Fruit fly (Drosophila melanogaster) whole organism, embryonic: ENCODE data around the gene Sfp93F.
A peak's percentile ranks its signal among the peaks of the same experiment; 100 is the strongest.

Experiments
- Adf1 ChIP-seq: fragments of 200-800 bp; sonication (Bioruptor generic); IDR thresholded peaks from 2 replicates; pipeline ENCODE4 v1.3.6; 2022; ENCODE audit warnings: missing biosample characterization, missing genetic modification characterization
- CG10543 ChIP-seq: fragments of 200-800 bp; sonication (Bioruptor generic); optimal IDR thresholded peaks from 3 replicates; lab custom pipeline; 2017; ENCODE audit warnings: missing biosample characterization, mild to moderate bottlenecking, missing genetic modification characterization, moderate library complexity
- CG11456 ChIP-seq: fragments of 200-800 bp; sonication (Bioruptor generic); IDR thresholded peaks from 3 replicates; pipeline ENCODE4 v1.3.6; 2022; ENCODE audit warnings: missing biosample characterization, missing genetic modification characterization
- CG13123 ChIP-seq: fragments of 200-800 bp; sonication (Bioruptor generic); optimal IDR thresholded peaks from 2 replicates; lab custom pipeline; 2016; ENCODE audit warnings: missing biosample characterization, missing genetic modification characterization
- CG13894 ChIP-seq: fragments of 200-800 bp; sonication (Bioruptor generic); optimal IDR thresholded peaks from 3 replicates; lab custom pipeline; 2018; ENCODE audit warnings: missing biosample characterization, mild to moderate bottlenecking, missing genetic modification characterization, moderate library complexity
- CG14860 ChIP-seq: fragments of 200-800 bp; sonication (Bioruptor generic); IDR thresholded peaks from 3 replicates; pipeline ENCODE4 v1.3.6; 2022; ENCODE audit warnings: missing biosample characterization, missing genetic modification characterization; ENCODE audit not compliant: partially characterized antibody
- CG1792 ChIP-seq: fragments of 200-800 bp; sonication (Bioruptor generic); optimal IDR thresholded peaks from 2 replicates; lab custom pipeline; 2016; ENCODE audit warnings: missing biosample characterization, missing genetic modification characterization
- CG18619 ChIP-seq: fragments of 200-800 bp; sonication (Bioruptor generic); optimal IDR thresholded peaks from 3 replicates; lab custom pipeline; 2017; ENCODE audit warnings: missing biosample characterization, mild to moderate bottlenecking, missing genetic modification characterization
- CG32767 ChIP-seq: fragments of 200-800 bp; sonication (Bioruptor generic); IDR thresholded peaks from 2 replicates; pipeline ENCODE4 v1.3.6; 2022; ENCODE audit warnings: missing biosample characterization, missing genetic modification characterization
- CG42726 ChIP-seq: fragments of 200-800 bp; sonication (Bioruptor generic); IDR thresholded peaks from 2 replicates; pipeline ENCODE4 v1.3.6; 2022; ENCODE audit warnings: missing biosample characterization, missing genetic modification characterization; ENCODE audit not compliant: partially characterized antibody
- CG43689 ChIP-seq: fragments of 200-800 bp; sonication (Bioruptor generic); IDR thresholded peaks from 2 replicates; pipeline ENCODE4 v1.3.6; 2022; ENCODE audit warnings: missing biosample characterization, missing genetic modification characterization
- CG4617 ChIP-seq: fragments of 200-800 bp; sonication (Bioruptor generic); optimal IDR thresholded peaks from 3 replicates; lab custom pipeline; 2016; ENCODE audit warnings: missing biosample characterization, missing genetic modification characterization, borderline replicate concordance
- CG6175 ChIP-seq: fragments of 200-800 bp; sonication (Bioruptor generic); IDR thresholded peaks from 3 replicates; pipeline ENCODE4 v1.3.6; 2022; ENCODE audit warnings: missing biosample characterization, missing genetic modification characterization
- CG7745 ChIP-seq: fragments of 200-800 bp; sonication (Bioruptor generic); optimal IDR thresholded peaks from 2 replicates; lab custom pipeline; 2018; ENCODE audit warnings: missing biosample characterization, mild to moderate bottlenecking, missing genetic modification characterization, moderate library complexity
- CG7928 ChIP-seq: fragments of 200-800 bp; sonication (Bioruptor generic); optimal IDR thresholded peaks from 2 replicates; lab custom pipeline; 2017; ENCODE audit warnings: missing biosample characterization, mild to moderate bottlenecking, missing genetic modification characterization
- CG8281 ChIP-seq: fragments of 200-800 bp; sonication (Bioruptor generic); optimal IDR thresholded peaks from 2 replicates; lab custom pipeline; 2018; ENCODE audit warnings: missing biosample characterization, mild to moderate bottlenecking, missing genetic modification characterization, moderate library complexity
- CG8290 ChIP-seq, 3 experiments: fragments of 200-800 bp; sonication (Bioruptor generic); optimal IDR thresholded peaks; 2 replicates each; lab custom pipeline; 2016 to 2019; ENCODE audit warnings: missing biosample characterization in 3 of 3, missing genetic modification characterization in 3 of 3, mild to moderate bottlenecking in 2 of 3, moderate library complexity in 1 of 3
- CG9817 ChIP-seq: fragments of 200-800 bp; sonication (Bioruptor generic); optimal IDR thresholded peaks from 2 replicates; lab custom pipeline; 2018; ENCODE audit warnings: missing biosample characterization, mild to moderate bottlenecking, missing genetic modification characterization, moderate library complexity
- CTCF ChIP-seq: fragments of 200-800 bp; sonication (Bioruptor generic); optimal IDR thresholded peaks from 2 replicates; lab custom pipeline; 2017; ENCODE audit warnings: missing biosample characterization, mild to moderate bottlenecking, missing genetic modification characterization, moderate library complexity
- CkIIα-i1 ChIP-seq: fragments of 200-800 bp; sonication (Bioruptor generic); IDR thresholded peaks from 2 replicates; pipeline ENCODE4 v1.3.6; 2022; ENCODE audit warnings: missing biosample characterization, missing genetic modification characterization
- E2f2 ChIP-seq: fragments of 200-800 bp; sonication (Bioruptor generic); IDR thresholded peaks from 2 replicates; pipeline ENCODE4 v1.3.6; 2022; ENCODE audit warnings: missing biosample characterization, missing genetic modification characterization
- Ets65A ChIP-seq: fragments of 200-800 bp; sonication (Bioruptor generic); peaks from one replicate; lab custom pipeline; 2016; ENCODE audit warnings: missing biosample characterization, missing genetic modification characterization
- Mes4 ChIP-seq: fragments of 200-800 bp; sonication (Bioruptor generic); optimal IDR thresholded peaks from 2 replicates; lab custom pipeline; 2016; ENCODE audit warnings: missing biosample characterization, missing genetic modification characterization
- NC2β ChIP-seq: fragments of 200-800 bp; sonication (Bioruptor generic); optimal IDR thresholded peaks from 2 replicates; lab custom pipeline; 2016; ENCODE audit warnings: missing biosample characterization, missing genetic modification characterization
- Sox102F ChIP-seq: fragments of 200-800 bp; sonication (Bioruptor generic); optimal IDR thresholded peaks from 2 replicates; lab custom pipeline; 2018; ENCODE audit warnings: missing biosample characterization, mild to moderate bottlenecking, missing genetic modification characterization, moderate library complexity
- Stat92E ChIP-seq, 3 experiments: fragments of >200 bp in 2 of 3; fragments of 200-800 bp in 1 of 3; sonication (Bioruptor generic) in 1 of 3; optimal IDR thresholded peaks; 2 replicates each; lab custom pipeline; 2017 to 2019; ENCODE audit warnings: missing biosample characterization in 3 of 3, missing genetic modification characterization in 3 of 3, mild to moderate bottlenecking in 1 of 3, moderate library complexity in 1 of 3
- Usf ChIP-seq: fragments of 200-800 bp; sonication (Bioruptor generic); optimal IDR thresholded peaks from 2 replicates; lab custom pipeline; 2017; ENCODE audit warnings: missing genotype, missing biosample characterization, missing genetic modification characterization
- YL-1 ChIP-seq: fragments of 200-800 bp; sonication (Bioruptor generic); optimal IDR thresholded peaks from 3 replicates; lab custom pipeline; 2017; ENCODE audit warnings: missing biosample characterization, mild to moderate bottlenecking, missing genetic modification characterization
- al ChIP-seq: fragments of 200-800 bp; sonication (Bioruptor generic); IDR thresholded peaks from 2 replicates; pipeline ENCODE4 v1.3.6; 2022; ENCODE audit warnings: missing biosample characterization, missing genetic modification characterization
- aop ChIP-seq: fragments of 200-800 bp; sonication (Bioruptor generic); IDR thresholded peaks from 2 replicates; pipeline ENCODE4 v1.3.6; 2022; ENCODE audit warnings: missing biosample characterization, missing genetic modification characterization
- az2 ChIP-seq: fragments of 200-800 bp; sonication (Bioruptor generic); optimal IDR thresholded peaks from 3 replicates; lab custom pipeline; 2016; ENCODE audit warnings: missing biosample characterization, missing genetic modification characterization
- caup ChIP-seq: fragments of 200-800 bp; sonication (Bioruptor generic); optimal IDR thresholded peaks from 3 replicates; lab custom pipeline; 2017; ENCODE audit warnings: missing biosample characterization, mild to moderate bottlenecking, missing genetic modification characterization, moderate library complexity; ENCODE audit not compliant: severe bottlenecking
- crp ChIP-seq, 2 experiments: fragments of 200-800 bp; sonication (Bioruptor generic); optimal IDR thresholded peaks; 2 replicates in 1 of 2; 3 replicates in 1 of 2; lab custom pipeline; 2017; ENCODE audit warnings: missing biosample characterization in 2 of 2, missing genetic modification characterization in 2 of 2, mild to moderate bottlenecking in 1 of 2, moderate library complexity in 1 of 2
- dimm ChIP-seq: fragments of 200-800 bp; sonication (Bioruptor generic); IDR thresholded peaks from 2 replicates; pipeline ENCODE4 v1.3.6; 2022; ENCODE audit warnings: missing biosample characterization, missing genetic modification characterization
- dm ChIP-seq: fragments of 200-800 bp; sonication (Bioruptor generic); optimal IDR thresholded peaks from 3 replicates; lab custom pipeline; 2016; ENCODE audit warnings: missing biosample characterization, missing genetic modification characterization
- en ChIP-seq: fragments of 200-800 bp; sonication (Bioruptor generic); optimal IDR thresholded peaks from 2 replicates; lab custom pipeline; 2016; ENCODE audit warnings: missing biosample characterization, missing genetic modification characterization
- fd102C ChIP-seq: fragments of 200-800 bp; sonication (Bioruptor generic); optimal IDR thresholded peaks from 2 replicates; lab custom pipeline; 2018; ENCODE audit warnings: missing biosample characterization, mild to moderate bottlenecking, missing genetic modification characterization, moderate library complexity
- grau ChIP-seq: fragments of 200-800 bp; optimal IDR thresholded peaks from 3 replicates; lab custom pipeline; 2019; ENCODE audit warnings: missing biosample characterization, mild to moderate bottlenecking, missing genetic modification characterization, moderate library complexity
- gsb ChIP-seq: fragments of 200-800 bp; sonication (Bioruptor generic); IDR thresholded peaks from 2 replicates; pipeline ENCODE4 v1.3.6; 2022; ENCODE audit warnings: missing biosample characterization, missing genetic modification characterization
- gt ChIP-seq: fragments of 200-800 bp; sonication (Bioruptor generic); IDR thresholded peaks from 2 replicates; pipeline ENCODE4 v1.3.6; 2022; ENCODE audit warnings: missing biosample characterization, missing genetic modification characterization
- inv ChIP-seq: fragments of 200-800 bp; sonication (Bioruptor generic); IDR thresholded peaks from 2 replicates; pipeline ENCODE4 v1.3.6; 2022; ENCODE audit warnings: missing biosample characterization, missing genetic modification characterization; ENCODE audit not compliant: partially characterized antibody
- nau ChIP-seq: fragments of 200-800 bp; sonication (Bioruptor generic); optimal IDR thresholded peaks from 3 replicates; lab custom pipeline; 2017; ENCODE audit warnings: missing biosample characterization, mild to moderate bottlenecking, missing genetic modification characterization, missing genetic modification reagents
- nerfin-2 ChIP-seq: fragments of 200-800 bp; sonication (Bioruptor generic); IDR thresholded peaks from 2 replicates; pipeline ENCODE4 v1.3.6; 2022; ENCODE audit warnings: missing biosample characterization, missing genetic modification characterization; ENCODE audit not compliant: partially characterized antibody
- pfk ChIP-seq: fragments of 200-800 bp; sonication (Bioruptor generic); optimal IDR thresholded peaks from 2 replicates; lab custom pipeline; 2018; ENCODE audit warnings: missing biosample characterization, mild to moderate bottlenecking, missing genetic modification characterization, moderate library complexity
- ro ChIP-seq: fragments of 200-800 bp; sonication (Bioruptor generic); IDR thresholded peaks from 2 replicates; pipeline ENCODE4 v1.3.6; 2022; ENCODE audit warnings: missing biosample characterization, missing genetic modification characterization
- sc ChIP-seq, 3 experiments: fragments of >200 bp in 2 of 3; fragments of 200-800 bp in 1 of 3; sonication (Bioruptor generic) in 1 of 3; optimal IDR thresholded peaks; 2 replicates in 2 of 3; 3 replicates in 1 of 3; lab custom pipeline; 2017; ENCODE audit warnings: mild to moderate bottlenecking in 1 of 3, missing biosample characterization in 1 of 3, missing genetic modification characterization in 1 of 3, missing genetic modification reagents in 1 of 3
- seq ChIP-seq: fragments of 200-800 bp; sonication (Bioruptor generic); IDR thresholded peaks from 2 replicates; pipeline ENCODE4 v1.3.6; 2022; ENCODE audit warnings: missing biosample characterization, missing genetic modification characterization
- slou ChIP-seq: fragments of 200-800 bp; sonication (Bioruptor generic); optimal IDR thresholded peaks from 3 replicates; lab custom pipeline; 2016; ENCODE audit warnings: missing biosample characterization, missing genetic modification characterization
- sna ChIP-seq: fragments of 200-800 bp; sonication (Bioruptor generic); IDR thresholded peaks from 2 replicates; pipeline ENCODE4 v1.3.6; 2022; ENCODE audit warnings: missing biosample characterization, missing genetic modification characterization; ENCODE audit not compliant: partially characterized antibody
- trh ChIP-seq: fragments of 200-800 bp; sonication (Bioruptor generic); optimal IDR thresholded peaks from 2 replicates; lab custom pipeline; 2016; ENCODE audit warnings: missing biosample characterization, missing genetic modification characterization
- yki ChIP-seq: fragments of >200 bp; optimal IDR thresholded peaks from 3 replicates; lab custom pipeline; 2018

Gene Sfp93F

DNA sequence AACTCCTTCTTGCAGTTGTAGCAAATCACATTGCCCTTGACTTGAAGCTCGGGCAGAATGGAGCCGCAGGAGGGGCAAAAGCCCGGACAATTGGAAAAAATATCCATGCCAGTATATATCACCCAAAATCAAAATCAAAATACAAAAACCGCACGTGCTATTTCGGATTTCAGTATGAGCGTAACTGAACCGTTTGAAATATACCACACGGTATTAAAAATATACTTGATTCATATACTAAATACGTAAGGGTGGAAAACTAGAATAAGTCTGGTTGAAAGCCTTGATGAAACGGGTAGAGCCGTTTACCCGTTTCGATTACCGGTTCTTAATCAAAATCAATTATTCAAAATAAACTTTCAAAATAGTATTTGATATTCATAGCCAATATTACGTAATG lies 41.6 kb upstream of the Sfp93F start, which contains the start of gene Polr1H (continued):
- TF ChIP-seq crp (GFP tag; optimal IDR thresholded peaks at IDR 0.05; lab: Kevin White, UChicago) (no peak), Sox102F (no peak), CG18619 (GFP tag; lab: Kevin White, UChicago) (no peak), gt (GFP tag; lab: Robert Waterston, UW) (no peak), trh (no peak), Usf (GFP tag; lab: Kevin White, UChicago) (no peak), CG43689 (GFP tag; lab: Robert Waterston, UW) (no peak), slou (GFP tag; lab: Kevin White, UChicago) (no peak), Mes4 (no peak), Stat92E (GFP tag; optimal IDR thresholded peaks at IDR 0.05; lab: Kevin White, UChicago) (peak in 1 of 3 experiments; percentile 62), sna (GFP tag; lab: Robert Waterston, UW) (no peak), CkIIα-i1 (GFP tag; lab: Robert Waterston, UW) (no peak), Adf1 (no peak), CG1792 (GFP tag; lab: Kevin White, UChicago) (no peak), CG42726 (no peak), fd102C (GFP tag; lab: Kevin White, UChicago) (no peak), pfk (no peak), az2 (no peak), CG7928 (GFP tag; lab: Kevin White, UChicago) (no peak), CG4617 (GFP tag; lab: Kevin White, UChicago) (peak; percentile 23), E2f2 (GFP tag; lab: Robert Waterston, UW) (peak; percentile 87), CG8290 (GFP tag; optimal IDR thresholded peaks at IDR 0.05; lab: Kevin White, UChicago) (no peak), CG8290 (tag; optimal IDR thresholded peaks at IDR 0.05; lab: Kevin White, UChicago) (no peak), CG10543 (no peak), ro (no peak), dimm (GFP tag; lab: Robert Waterston, UW) (no peak), sc (optimal IDR thresholded peaks at IDR 0.05; lab: Kevin White, UChicago) (no peak), sc (GFP tag; optimal IDR thresholded peaks at IDR 0.05; lab: Kevin White, UChicago) (no peak), CG9817 (tag; lab: Kevin White, UChicago) (no peak), nerfin-2 (GFP tag; lab: Robert Waterston, UW) (no peak), NC2β (GFP tag; lab: Kevin White, UChicago) (no peak), CG7745 (tag; lab: Kevin White, UChicago) (no peak), CG32767 (GFP tag; lab: Robert Waterston, UW) (no peak), Ets65A (no peak), nau (GFP tag; lab: Kevin White, UChicago) (no peak), seq (GFP tag; lab: Robert Waterston, UW) (no peak), inv (no peak), CG11456 (GFP tag; lab: Robert Waterston, UW) (no peak), CG14860 (GFP tag; lab: Robert Waterston, UW) (no peak), CG13894 (tag; lab: Kevin White, UChicago) (no peak), YL-1 (peak; percentile 56), yki (no peak), caup (GFP tag; lab: Kevin White, UChicago) (no peak), aop (GFP tag; lab: Robert Waterston, UW) (no peak), CG8281 (tag; lab: Kevin White, UChicago) (no peak), CG6175 (GFP tag; lab: Robert Waterston, UW) (no peak), dm (peak; percentile 90), CTCF (GFP tag; lab: Kevin White, UChicago) (peak; percentile 24), CG13123 (GFP tag; lab: Kevin White, UChicago) (no peak), grau (tag; lab: Kevin White, UChicago) (no peak), gsb (GFP tag; lab: Robert Waterston, UW) (no peak), al (no peak), en (GFP tag; lab: Kevin White, UChicago) (no peak)
